Worm (Caenorhabditis elegans) whole organism, L3 larva: ENCODE measurements around the gene F56F11.1.

Experiments
- R02D3.7 ChIP-seq: fragments of 150-350 bp; optimal IDR thresholded peaks from 2 replicates; lab custom pipeline; 2014; ENCODE audit warnings: missing biosample characterization, missing genetic modification characterization
- ZK546.5 ChIP-seq: sonication (generic microtip); optimal IDR thresholded peaks from 2 replicates; lab custom pipeline; 2017; ENCODE audit warnings: missing biosample characterization, missing genetic modification characterization
- ceh-82 ChIP-seq: fragments of 150-350 bp; optimal IDR thresholded peaks from 2 replicates; lab custom pipeline; 2014; ENCODE audit warnings: missing biosample characterization, missing genetic modification characterization
- daf-12 ChIP-seq: fragments of 150-350 bp; optimal IDR thresholded peaks from 2 replicates; lab custom pipeline; 2014; ENCODE audit warnings: missing biosample characterization, missing genetic modification reagents, missing genetic modification characterization
- elt-3 ChIP-seq, 3 experiments: fragments of 150-350 bp in 1 of 3; sonication (generic microtip) in 2 of 3; optimal IDR thresholded peaks; 2 replicates in 2 of 3; 4 replicates in 1 of 3; lab custom pipeline; 2014 to 2017; ENCODE audit warnings: missing biosample characterization in 3 of 3, missing genetic modification characterization in 3 of 3
- eor-1 ChIP-seq, 2 experiments: fragments of 150-350 bp; optimal IDR thresholded peaks; 2 replicates each; lab custom pipeline; 2014 to 2018; ENCODE audit warnings: missing biosample characterization in 2 of 2, missing genetic modification characterization in 2 of 2
- fkh-10 ChIP-seq: sonication (generic microtip); optimal IDR thresholded peaks from 2 replicates; lab custom pipeline; 2017; ENCODE audit warnings: missing biosample characterization, missing genetic modification reagents, missing genetic modification characterization
- mdl-1 ChIP-seq: fragments of 150-350 bp; optimal IDR thresholded peaks from 2 replicates; lab custom pipeline; 2014; ENCODE audit warnings: missing biosample characterization, missing genetic modification characterization
- nfya-1 ChIP-seq: sonication (generic microtip); optimal IDR thresholded peaks from 2 replicates; lab custom pipeline; 2017; ENCODE audit warnings: missing genetic modification characterization, mild to moderate bottlenecking, missing compliant biosample characterization, antibody characterized with exemption, moderate library complexity; ENCODE audit not compliant: insufficient read depth
- nhr-12 ChIP-seq: fragments of 150-350 bp; optimal IDR thresholded peaks from 2 replicates; lab custom pipeline; 2014; ENCODE audit warnings: missing biosample characterization, missing genetic modification characterization
- nhr-237 ChIP-seq: fragments of 150-350 bp; optimal IDR thresholded peaks from 2 replicates; lab custom pipeline; 2014; ENCODE audit warnings: missing biosample characterization, missing genetic modification characterization
- nhr-28 ChIP-seq: fragments of 150-350 bp; optimal IDR thresholded peaks from 2 replicates; lab custom pipeline; 2014; ENCODE audit warnings: missing biosample characterization, missing genetic modification characterization
- pqm-1 ChIP-seq: fragments of 150-350 bp; optimal IDR thresholded peaks from 2 replicates; lab custom pipeline; 2017; ENCODE audit warnings: missing biosample characterization, missing genetic modification characterization, inconsistent platforms
- tbx-2 ChIP-seq: sonication (generic microtip); optimal IDR thresholded peaks from 2 replicates; lab custom pipeline; 2016; ENCODE audit warnings: mild to moderate bottlenecking, missing genetic modification characterization, missing compliant biosample characterization
- ztf-11 ChIP-seq: fragments of 150-350 bp; optimal IDR thresholded peaks from 2 replicates; lab custom pipeline; 2014; ENCODE audit warnings: missing biosample characterization, missing genetic modification characterization
- ztf-4 ChIP-seq: fragments of 150-350 bp; optimal IDR thresholded peaks from 2 replicates; lab custom pipeline; 2014; ENCODE audit warnings: missing biosample characterization, missing genetic modification characterization

F56F11.1 gene

DNA sequence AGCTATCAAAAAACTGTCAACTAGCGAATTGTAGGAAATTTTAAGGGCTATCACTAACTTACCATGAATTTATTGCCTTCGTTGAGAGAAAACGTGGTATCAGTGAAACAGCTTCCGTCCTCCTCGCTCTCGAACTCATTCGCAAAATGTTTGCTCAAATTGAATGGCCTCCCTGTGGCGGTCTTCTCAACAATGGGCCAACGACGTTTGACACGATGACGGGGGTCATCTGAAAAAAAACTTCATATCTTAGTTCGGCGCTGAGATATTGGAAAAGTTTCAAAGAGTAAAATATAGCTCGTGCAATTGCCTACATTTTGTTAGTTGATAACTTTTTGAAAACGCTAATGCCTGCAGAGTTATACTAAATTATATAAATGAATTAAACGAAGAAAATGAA lies 50.0 kb downstream of the F56F11.1 start:
- TF ChIP-seq daf-12 (no peak), elt-3 (tag; optimal IDR thresholded peaks at IDR 0.05; lab: Kevin White, UChicago) (no peak), eor-1 (tag; optimal IDR thresholded peaks at IDR 0.05; lab: Kevin White, UChicago) (no peak), ZK546.5 (tag; lab: Kevin White, UChicago) (no peak), ceh-82 (tag; lab: Kevin White, UChicago) (no peak), nhr-28 (tag; lab: Kevin White, UChicago) (no peak), nhr-237 (no peak), mdl-1 (tag; lab: Kevin White, UChicago) (no peak), nhr-12 (no peak), fkh-10 (GFP tag; lab: Kevin White, UChicago) (no peak), R02D3.7 (tag; lab: Kevin White, UChicago) (no peak), tbx-2 (no peak), ztf-4 (no peak), pqm-1 (tag; lab: Kevin White, UChicago) (no peak), ztf-11 (tag; lab: Kevin White, UChicago) (no peak), nfya-1 (tag; lab: Kevin White, UChicago) (no peak)
